Fruit fly (Drosophila melanogaster): Measurements from ENCODE around the gene miple1.

DNA sequence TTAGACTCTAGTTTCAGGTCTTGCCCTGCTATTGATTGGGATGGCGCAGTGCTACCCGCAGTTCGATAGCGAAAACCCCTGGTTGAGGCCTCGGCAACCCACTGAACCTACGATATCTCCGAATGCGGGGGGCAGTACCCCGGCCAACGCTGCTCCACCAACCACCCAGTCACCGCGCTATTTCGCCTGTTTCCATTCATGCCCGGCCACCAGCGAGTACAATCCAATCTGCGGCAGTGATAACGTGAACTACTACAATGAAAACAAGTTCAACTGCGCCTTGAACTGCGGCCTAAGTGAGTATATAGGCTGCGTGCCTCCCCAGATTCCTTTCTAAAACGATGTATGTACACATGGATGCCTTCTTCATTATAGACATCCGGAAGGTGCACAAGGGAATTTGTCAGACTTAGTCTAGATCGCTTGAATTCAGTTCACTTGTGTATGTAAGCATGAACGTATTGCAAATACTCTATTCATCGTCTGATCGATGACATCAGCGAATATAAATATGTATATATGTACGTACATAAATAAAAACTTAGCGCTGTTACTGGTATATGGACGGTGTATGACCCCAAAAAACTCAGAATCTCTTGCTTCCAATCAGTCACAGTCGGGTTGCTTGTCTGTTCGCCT, 49.5 kb upstream of the miple1 start, which contains the start of gene CG13877:
- TF ChIP-seq Abd-B (GFP tag; optimal IDR thresholded peaks at IDR 0.05) (no peak), fru (GFP tag; optimal IDR thresholded peaks at IDR 0.05) (no peak)

All from whole organism, wandering third instar larva.